Fruit fly (Drosophila melanogaster) whole organism, adult: ENCODE results near the gene Pfdn1.

Experiments used
- CG11617 ChIP-seq: fragments of 200-800 bp; sonication (Bioruptor generic); optimal IDR thresholded peaks from 2 replicates; lab custom pipeline; 2017; ENCODE audit warnings: mild to moderate bottlenecking, missing biosample characterization, missing genetic modification reagents, missing genetic modification characterization
- CG14711 ChIP-seq: fragments of 200-800 bp; sonication (Bioruptor generic); optimal IDR thresholded peaks from 2 replicates; lab custom pipeline; 2018; ENCODE audit warnings: missing biosample characterization, mild to moderate bottlenecking, missing genetic modification characterization, moderate library complexity
- CG1620 ChIP-seq: fragments of 200-800 bp; sonication (Bioruptor generic); optimal IDR thresholded peaks from 2 replicates; lab custom pipeline; 2016; ENCODE audit warnings: missing biosample characterization, missing genetic modification characterization
- CG33017 ChIP-seq: fragments of 200-800 bp; sonication (Bioruptor generic); optimal IDR thresholded peaks from 2 replicates; lab custom pipeline; 2018; ENCODE audit warnings: missing biosample characterization, mild to moderate bottlenecking, missing genetic modification characterization, moderate library complexity
- Hr96 ChIP-seq: fragments of 200-800 bp; sonication (Bioruptor generic); optimal IDR thresholded peaks from 2 replicates; lab custom pipeline; 2016; ENCODE audit warnings: missing biosample characterization, missing genetic modification characterization
- cnc ChIP-seq, 2 experiments: fragments of >200 bp; optimal IDR thresholded peaks; 2 replicates each; lab custom pipeline; 2017
- kay ChIP-seq: fragments of 200-800 bp; sonication (Bioruptor generic); peaks from one replicate; lab custom pipeline; 2016; ENCODE audit warnings: missing biosample characterization, missing genetic modification characterization, borderline replicate concordance
- pad ChIP-seq: fragments of 200-800 bp; sonication (Bioruptor generic); optimal IDR thresholded peaks from 3 replicates; lab custom pipeline; 2017; ENCODE audit warnings: missing biosample characterization, missing genetic modification characterization, mild to moderate bottlenecking, moderate library complexity, missing genetic modification reagents
- tj ChIP-seq: fragments of 200-800 bp; sonication (Bioruptor generic); optimal IDR thresholded peaks from 3 replicates; lab custom pipeline; 2017; ENCODE audit warnings: missing biosample characterization, mild to moderate bottlenecking, missing genetic modification characterization, moderate library complexity
- toe ChIP-seq: fragments of 200-800 bp; sonication (Bioruptor generic); optimal IDR thresholded peaks from 2 replicates; lab custom pipeline; 2016; ENCODE audit warnings: missing biosample characterization, missing genetic modification characterization

- peak; percentile 65 for TF ChIP-seq tj
- peak; percentile 44 for TF ChIP-seq Hr96 (GFP tag; lab: Kevin White, UChicago)
- TF ChIP-seq CG11617 (GFP tag; lab: Kevin White, UChicago) = peak; percentile 4
- peak in 1 of 2 experiments; percentile 2 for TF ChIP-seq cnc (optimal IDR thresholded peaks at IDR 0.05; lab: Kevin White, UChicago)
- TF ChIP-seq CG1620 (GFP tag; lab: Kevin White, UChicago) = no peak
- TF ChIP-seq CG33017 (tag; lab: Kevin White, UChicago) = peak; percentile 74
- TF ChIP-seq pad (GFP tag; lab: Kevin White, UChicago) = no peak
- no peak for TF ChIP-seq CG14711
- TF ChIP-seq kay (GFP tag; lab: Kevin White, UChicago) = peak; percentile 99
- TF ChIP-seq toe (GFP tag; lab: Kevin White, UChicago) = no peak
These were observed 14.2 kb downstream of the Pfdn1 start for dm6 chr2L:6082936-6083627.
